Fruit fly (Drosophila melanogaster): ENCODE data around the gene CG7512.

DNA sequence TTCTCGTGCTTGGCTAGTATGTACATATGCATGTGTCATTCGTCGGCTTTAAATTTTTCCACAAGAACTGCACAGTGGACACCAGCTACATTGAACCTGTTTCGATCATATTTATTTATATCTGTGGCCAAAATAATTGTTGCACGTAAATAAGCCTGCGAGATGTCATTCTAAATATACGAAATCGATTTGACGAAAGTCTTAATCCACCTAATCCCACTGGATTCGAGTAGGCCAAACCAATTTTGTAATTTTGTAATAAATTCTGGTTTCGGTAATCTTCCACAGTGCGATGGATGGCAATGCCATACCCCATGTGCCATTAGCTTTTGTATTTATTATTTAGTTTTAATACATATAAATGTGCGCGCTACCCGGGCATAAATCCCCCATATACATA lies 29.4 kb downstream of the CG7512 start:
- TF ChIP-seq Sin3A (optimal IDR thresholded peaks at IDR 0.05) = no peak
- TF ChIP-seq psq (optimal IDR thresholded peaks at IDR 0.05) = no peak
- no peak for TF ChIP-seq ttk (optimal IDR thresholded peaks at IDR 0.05)

All from Kc167 (cell line).